Fruit fly (Drosophila melanogaster) whole organism, embryonic: ENCODE data around the gene CG4210.

Experiments used
- Adf1 ChIP-seq: fragments of 200-800 bp; sonication (Bioruptor generic); IDR thresholded peaks from 2 replicates; pipeline ENCODE4 v1.3.6; 2022; ENCODE audit warnings: missing biosample characterization, missing genetic modification characterization
- B-H2 ChIP-seq: fragments of 200-800 bp; sonication (Bioruptor generic); optimal IDR thresholded peaks from 2 replicates; lab custom pipeline; 2018; ENCODE audit warnings: missing biosample characterization, mild to moderate bottlenecking, missing genetic modification characterization
- C15 ChIP-seq: fragments of 200-800 bp; sonication (Bioruptor generic); IDR thresholded peaks from 3 replicates; pipeline ENCODE4 v1.3.6; 2022; ENCODE audit warnings: missing biosample characterization, missing genetic modification characterization
- CG10147 ChIP-seq: fragments of 200-800 bp; sonication (Bioruptor generic); optimal IDR thresholded peaks from 2 replicates; lab custom pipeline; 2019; ENCODE audit warnings: missing biosample characterization, mild to moderate bottlenecking, missing genetic modification characterization, moderate library complexity
- CG10543 ChIP-seq: fragments of 200-800 bp; sonication (Bioruptor generic); optimal IDR thresholded peaks from 3 replicates; lab custom pipeline; 2017; ENCODE audit warnings: missing biosample characterization, mild to moderate bottlenecking, missing genetic modification characterization, moderate library complexity
- CG12769 ChIP-seq: fragments of 200-800 bp; sonication (Bioruptor generic); optimal IDR thresholded peaks from 2 replicates; lab custom pipeline; 2019; ENCODE audit warnings: missing biosample characterization, mild to moderate bottlenecking, missing genetic modification characterization, moderate library complexity
- CG13894 ChIP-seq: fragments of 200-800 bp; sonication (Bioruptor generic); optimal IDR thresholded peaks from 3 replicates; lab custom pipeline; 2018; ENCODE audit warnings: missing biosample characterization, mild to moderate bottlenecking, missing genetic modification characterization, moderate library complexity
- CG15479 ChIP-seq: fragments of 200-800 bp; sonication (Bioruptor generic); optimal IDR thresholded peaks from 3 replicates; lab custom pipeline; 2019; ENCODE audit warnings: missing biosample characterization, mild to moderate bottlenecking, missing genetic modification characterization, moderate library complexity
- CG15514 ChIP-seq: fragments of 200-800 bp; sonication (Bioruptor generic); optimal IDR thresholded peaks from 3 replicates; lab custom pipeline; 2017; ENCODE audit warnings: missing biosample characterization, missing genetic modification characterization, mild to moderate bottlenecking, moderate library complexity, missing genetic modification reagents
- CG1832 ChIP-seq: fragments of 200-800 bp; sonication (Bioruptor generic); optimal IDR thresholded peaks from 2 replicates; lab custom pipeline; 2017; ENCODE audit warnings: missing biosample characterization, mild to moderate bottlenecking, missing genetic modification characterization, inconsistent platforms
- CG2199 ChIP-seq: fragments of 200-800 bp; sonication (Bioruptor generic); IDR thresholded peaks from 3 replicates; pipeline ENCODE4 v1.3.6; 2022; ENCODE audit warnings: missing biosample characterization, missing genetic modification characterization
- CG2712 ChIP-seq: fragments of 200-800 bp; optimal IDR thresholded peaks from 3 replicates; lab custom pipeline; 2019; ENCODE audit warnings: missing biosample characterization, mild to moderate bottlenecking, missing genetic modification characterization, moderate library complexity
- CG3163 ChIP-seq: fragments of 200-800 bp; sonication (Bioruptor generic); optimal IDR thresholded peaks from 3 replicates; lab custom pipeline; 2016; ENCODE audit warnings: missing biosample characterization, missing genetic modification characterization
- CG34376 ChIP-seq: fragments of 200-800 bp; sonication (Bioruptor generic); optimal IDR thresholded peaks from 2 replicates; lab custom pipeline; 2018; ENCODE audit warnings: missing biosample characterization, mild to moderate bottlenecking, missing genetic modification characterization
- CG34422 ChIP-seq: fragments of 200-800 bp; sonication (Bioruptor generic); IDR thresholded peaks from 3 replicates; pipeline ENCODE4 v1.3.6; 2022; ENCODE audit warnings: missing biosample characterization, missing genetic modification characterization
- CG6854 ChIP-seq: fragments of 200-800 bp; sonication (Bioruptor generic); optimal IDR thresholded peaks from 3 replicates; lab custom pipeline; 2017; ENCODE audit warnings: missing biosample characterization, mild to moderate bottlenecking, missing genetic modification characterization
- CG7556 ChIP-seq: fragments of 200-800 bp; sonication (Bioruptor generic); optimal IDR thresholded peaks from 2 replicates; lab custom pipeline; 2017; ENCODE audit warnings: missing biosample characterization, mild to moderate bottlenecking, missing genetic modification characterization
- CG7928 ChIP-seq: fragments of 200-800 bp; sonication (Bioruptor generic); optimal IDR thresholded peaks from 2 replicates; lab custom pipeline; 2017; ENCODE audit warnings: missing biosample characterization, mild to moderate bottlenecking, missing genetic modification characterization
- CG8924 ChIP-seq: fragments of 200-800 bp; optimal IDR thresholded peaks from 3 replicates; lab custom pipeline; 2019; ENCODE audit warnings: missing biosample characterization, mild to moderate bottlenecking, missing genetic modification characterization, moderate library complexity
- CG9797 ChIP-seq: fragments of 200-800 bp; sonication (Bioruptor generic); optimal IDR thresholded peaks from 3 replicates; lab custom pipeline; 2018; ENCODE audit warnings: missing biosample characterization, mild to moderate bottlenecking, missing genetic modification characterization
- Dp ChIP-seq: fragments of 200-800 bp; sonication (Bioruptor generic); optimal IDR thresholded peaks from 2 replicates; lab custom pipeline; 2018; ENCODE audit warnings: missing biosample characterization, mild to moderate bottlenecking, missing genetic modification characterization, moderate library complexity
- E2f2 ChIP-seq: fragments of 200-800 bp; sonication (Bioruptor generic); IDR thresholded peaks from 2 replicates; pipeline ENCODE4 v1.3.6; 2022; ENCODE audit warnings: missing biosample characterization, missing genetic modification characterization
- Ets65A ChIP-seq: fragments of 200-800 bp; sonication (Bioruptor generic); peaks from one replicate; lab custom pipeline; 2016; ENCODE audit warnings: missing biosample characterization, missing genetic modification characterization
- Hey ChIP-seq: fragments of 200-800 bp; sonication (Bioruptor generic); optimal IDR thresholded peaks from 3 replicates; lab custom pipeline; 2018; ENCODE audit warnings: missing biosample characterization, mild to moderate bottlenecking, missing genetic modification characterization
- HmgD ChIP-seq: fragments of 200-800 bp; sonication (Bioruptor generic); optimal IDR thresholded peaks from 3 replicates; lab custom pipeline; 2016; ENCODE audit warnings: missing biosample characterization, missing genetic modification characterization
- Hr51 ChIP-seq, 2 experiments: fragments of 200-800 bp; sonication (Bioruptor generic); optimal IDR thresholded peaks; 2 replicates in 1 of 2; 3 replicates in 1 of 2; lab custom pipeline; 2016 to 2018; ENCODE audit warnings: missing biosample characterization in 2 of 2, missing genetic modification characterization in 2 of 2, mild to moderate bottlenecking in 1 of 2, moderate library complexity in 1 of 2
- Kr ChIP-seq: fragments of 200-800 bp; sonication (Bioruptor generic); optimal IDR thresholded peaks from 2 replicates; lab custom pipeline; 2017; ENCODE audit warnings: missing biosample characterization, mild to moderate bottlenecking, missing genetic modification characterization
- Max ChIP-seq: fragments of 200-800 bp; sonication (Bioruptor generic); optimal IDR thresholded peaks from 2 replicates; lab custom pipeline; 2016; ENCODE audit warnings: missing biosample characterization, mild to moderate bottlenecking, missing genetic modification characterization
- abd-A ChIP-seq: fragments of 200-800 bp; sonication (Bioruptor generic); optimal IDR thresholded peaks from 3 replicates; lab custom pipeline; 2019; ENCODE audit warnings: missing biosample characterization, mild to moderate bottlenecking, missing genetic modification characterization, moderate library complexity
- ac ChIP-seq: fragments of 200-800 bp; sonication (Bioruptor generic); optimal IDR thresholded peaks from 3 replicates; lab custom pipeline; 2017; ENCODE audit warnings: missing biosample characterization, mild to moderate bottlenecking, missing genetic modification characterization
- amos ChIP-seq: fragments of 200-800 bp; sonication (Bioruptor generic); IDR thresholded peaks from 2 replicates; pipeline ENCODE4 v1.3.6; 2022; ENCODE audit warnings: missing biosample characterization, missing genetic modification characterization; ENCODE audit not compliant: partially characterized antibody
- bbx ChIP-seq: fragments of 200-800 bp; sonication (Bioruptor generic); IDR thresholded peaks from 2 replicates; pipeline ENCODE4 v1.3.6; 2022; ENCODE audit warnings: missing biosample characterization, missing genetic modification characterization; ENCODE audit not compliant: partially characterized antibody
- cg ChIP-seq: fragments of 200-800 bp; sonication (Bioruptor generic); optimal IDR thresholded peaks from 3 replicates; lab custom pipeline; 2019; ENCODE audit warnings: missing biosample characterization, mild to moderate bottlenecking, missing genetic modification characterization, moderate library complexity
- chn ChIP-seq: fragments of 200-800 bp; sonication (Bioruptor generic); optimal IDR thresholded peaks from 2 replicates; lab custom pipeline; 2016; ENCODE audit warnings: missing biosample characterization, missing genetic modification characterization
- cwo ChIP-seq: fragments of 200-800 bp; sonication (Bioruptor generic); optimal IDR thresholded peaks from 3 replicates; lab custom pipeline; 2017; ENCODE audit warnings: missing biosample characterization, missing genetic modification characterization, mild to moderate bottlenecking, moderate library complexity, missing genetic modification reagents
- dimm ChIP-seq: fragments of 200-800 bp; sonication (Bioruptor generic); IDR thresholded peaks from 2 replicates; pipeline ENCODE4 v1.3.6; 2022; ENCODE audit warnings: missing biosample characterization, missing genetic modification characterization
- dm ChIP-seq: fragments of 200-800 bp; sonication (Bioruptor generic); optimal IDR thresholded peaks from 3 replicates; lab custom pipeline; 2016; ENCODE audit warnings: missing biosample characterization, missing genetic modification characterization
- eve ChIP-seq, 2 experiments: fragments of >200 bp; optimal IDR thresholded peaks; 2 replicates each; lab custom pipeline; 2017; ENCODE audit warnings: missing biosample characterization in 2 of 2, missing genetic modification characterization in 2 of 2
- fd64A ChIP-seq: fragments of 200-800 bp; sonication (Bioruptor generic); optimal IDR thresholded peaks from 3 replicates; lab custom pipeline; 2018; ENCODE audit warnings: missing biosample characterization, mild to moderate bottlenecking, missing genetic modification characterization
- gcm ChIP-seq: fragments of 200-800 bp; sonication (Bioruptor generic); optimal IDR thresholded peaks from 2 replicates; lab custom pipeline; 2019; ENCODE audit warnings: missing biosample characterization, mild to moderate bottlenecking, missing genetic modification characterization, moderate library complexity
- lbe ChIP-seq: fragments of 200-800 bp; sonication (Bioruptor generic); optimal IDR thresholded peaks from 2 replicates; lab custom pipeline; 2016; ENCODE audit warnings: missing biosample characterization, mild to moderate bottlenecking, missing genetic modification characterization
- nmo ChIP-seq: fragments of 200-800 bp; sonication (Bioruptor generic); optimal IDR thresholded peaks from 2 replicates; lab custom pipeline; 2018; ENCODE audit warnings: missing biosample characterization, mild to moderate bottlenecking, missing genetic modification characterization, moderate library complexity
- rib ChIP-seq: fragments of 200-800 bp; sonication (Bioruptor generic); IDR thresholded peaks from 2 replicates; pipeline ENCODE4 v1.3.6; 2022; ENCODE audit warnings: missing biosample characterization, missing genetic modification characterization
- sens ChIP-seq: fragments of 200-800 bp; sonication (Bioruptor generic); peaks from one replicate; lab custom pipeline; 2016; ENCODE audit warnings: missing biosample characterization, missing genetic modification characterization
- seq ChIP-seq: fragments of 200-800 bp; sonication (Bioruptor generic); IDR thresholded peaks from 2 replicates; pipeline ENCODE4 v1.3.6; 2022; ENCODE audit warnings: missing biosample characterization, missing genetic modification characterization
- sna ChIP-seq: fragments of 200-800 bp; sonication (Bioruptor generic); IDR thresholded peaks from 2 replicates; pipeline ENCODE4 v1.3.6; 2022; ENCODE audit warnings: missing biosample characterization, missing genetic modification characterization; ENCODE audit not compliant: partially characterized antibody
- tll ChIP-seq, 2 experiments: fragments of 200-800 bp in 1 of 2; fragments of >200 bp in 1 of 2; sonication (Bioruptor generic) in 1 of 2; optimal IDR thresholded peaks; 2 replicates each; lab custom pipeline; 2017 to 2019; ENCODE audit warnings: missing biosample characterization in 2 of 2, missing genetic modification characterization in 2 of 2, mild to moderate bottlenecking in 1 of 2, moderate library complexity in 1 of 2
- twi ChIP-seq: fragments of 200-800 bp; optimal IDR thresholded peaks from 2 replicates; lab custom pipeline; 2019; ENCODE audit warnings: missing biosample characterization, mild to moderate bottlenecking, missing genetic modification characterization, moderate library complexity
- vvl ChIP-seq: fragments of 200-800 bp; sonication (Bioruptor generic); IDR thresholded peaks from 2 replicates; pipeline ENCODE4 v1.3.6; 2022; ENCODE audit warnings: missing biosample characterization, missing genetic modification characterization
- wek ChIP-seq: fragments of 200-800 bp; sonication (Bioruptor generic); optimal IDR thresholded peaks from 3 replicates; lab custom pipeline; 2018; ENCODE audit warnings: missing biosample characterization, mild to moderate bottlenecking, missing genetic modification characterization, moderate library complexity

CG4210 gene

DNA sequence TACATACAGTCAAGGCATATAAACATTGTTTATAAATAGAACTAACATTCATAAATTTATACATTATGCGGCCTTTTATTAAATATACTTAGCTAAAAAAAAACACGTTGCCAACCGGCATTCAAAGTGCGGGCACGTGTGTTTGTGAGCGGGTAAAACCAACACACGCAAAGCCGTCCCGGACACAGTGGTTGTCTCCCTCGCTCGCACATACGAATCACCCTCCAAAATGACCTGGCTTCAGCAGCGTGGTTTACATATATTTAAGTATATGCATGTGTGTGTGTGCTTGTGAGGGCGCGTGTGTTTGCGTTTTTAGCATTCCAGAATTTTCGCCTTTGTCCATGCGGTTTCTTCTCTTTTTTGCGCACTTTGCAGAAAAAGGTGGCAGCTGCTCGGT is 29.7 kb downstream of the CG4210 start (continued):
- TF ChIP-seq fd64A (GFP tag; lab: Kevin White, UChicago): no peak
- no peak for TF ChIP-seq CG7928 (GFP tag; lab: Kevin White, UChicago)
- peak; percentile 10 for TF ChIP-seq CG13894 (tag; lab: Kevin White, UChicago)
- peak; percentile 36; the same call in 1 of the 2 replicates for TF ChIP-seq amos
- TF ChIP-seq twi (tag; lab: Kevin White, UChicago): peak; percentile 40
- TF ChIP-seq CG9797 (GFP tag; lab: Kevin White, UChicago): no peak
- TF ChIP-seq nmo (GFP tag; lab: Kevin White, UChicago): peak; percentile 15
- TF ChIP-seq dm: peak; percentile 94
- 0 out of 2 replicates have a peak, but pooled peaks have one; percentile 35 for TF ChIP-seq vvl
- TF ChIP-seq Adf1 (GFP tag; lab: Robert Waterston, UW): peak; percentile 43; the same call in 1 of the 2 replicates
- no peak for TF ChIP-seq CG6854
- TF ChIP-seq dimm (GFP tag; lab: Robert Waterston, UW): no peak
- TF ChIP-seq chn: no peak
- no peak for TF ChIP-seq ac
- peak; percentile 81 for TF ChIP-seq Ets65A (GFP tag; lab: Kevin White, UChicago)
- peak; percentile 70 for TF ChIP-seq CG10543 (GFP tag; lab: Kevin White, UChicago)
- TF ChIP-seq cg (GFP tag; lab: Kevin White, UChicago): peak; percentile 98
- TF ChIP-seq B-H2 (GFP tag; lab: Kevin White, UChicago): peak; percentile 49
- peak; percentile 30 for TF ChIP-seq Kr (GFP tag; lab: Kevin White, UChicago)
- peak in 1 of 2 experiments; percentile 16 for TF ChIP-seq tll (GFP tag; optimal IDR thresholded peaks at IDR 0.05; lab: Kevin White, UChicago)
- TF ChIP-seq Hey (tag; lab: Kevin White, UChicago): peak; percentile 64
- TF ChIP-seq CG34376 (GFP tag; lab: Kevin White, UChicago): no peak
- 0 out of 3 replicates have a peak, but pooled peaks have one; percentile 37 for TF ChIP-seq CG2199 (GFP tag; lab: Robert Waterston, UW)
- TF ChIP-seq sna: no peak
- peak; percentile 13 for TF ChIP-seq CG8924
- 0 out of 2 replicates have a peak, but pooled peaks have one; percentile 20 for TF ChIP-seq E2f2 (GFP tag; lab: Robert Waterston, UW)
- TF ChIP-seq CG12769 (tag; lab: Kevin White, UChicago): peak; percentile 41
- TF ChIP-seq CG3163 (GFP tag; lab: Kevin White, UChicago): no peak
- TF ChIP-seq gcm (GFP tag; lab: Kevin White, UChicago): peak; percentile 85
- TF ChIP-seq seq (GFP tag; lab: Robert Waterston, UW): no peak
- TF ChIP-seq CG2712 (tag; lab: Kevin White, UChicago): no peak
- peak; percentile 42 for TF ChIP-seq sens (GFP tag; lab: Kevin White, UChicago)
- TF ChIP-seq CG15514 (GFP tag; lab: Kevin White, UChicago): peak; percentile 9
- no peak for TF ChIP-seq wek (GFP tag; lab: Kevin White, UChicago)
- peak; percentile 17; the same call in 1 of the 2 replicates for TF ChIP-seq bbx (GFP tag; lab: Robert Waterston, UW)
- peak; percentile 82 for TF ChIP-seq CG15479
- TF ChIP-seq C15 (GFP tag; lab: Robert Waterston, UW): no peak
- peak; percentile 6 for TF ChIP-seq Dp (GFP tag; lab: Kevin White, UChicago)
- peak; percentile 83 for TF ChIP-seq Max (GFP tag; lab: Kevin White, UChicago)
- peak; percentile 93 for TF ChIP-seq CG34422 (GFP tag; lab: Robert Waterston, UW)
- peak; percentile 78 for TF ChIP-seq rib (GFP tag; lab: Robert Waterston, UW)
- TF ChIP-seq Hr51 (GFP tag; optimal IDR thresholded peaks at IDR 0.05; lab: Kevin White, UChicago): no peak
- peak; percentile 75 for TF ChIP-seq CG1832 (GFP tag; lab: Kevin White, UChicago)
- TF ChIP-seq CG7556 (GFP tag; lab: Kevin White, UChicago): no peak
- TF ChIP-seq HmgD (GFP tag; lab: Kevin White, UChicago): no peak
- no peak for TF ChIP-seq CG10147 (GFP tag; lab: Kevin White, UChicago)
- TF ChIP-seq cwo (GFP tag; lab: Kevin White, UChicago): peak; percentile 81
- TF ChIP-seq abd-A (tag; lab: Kevin White, UChicago): peak; percentile 68
- no peak for TF ChIP-seq eve (GFP tag; optimal IDR thresholded peaks at IDR 0.05; lab: Kevin White, UChicago)
- peak; percentile 30 for TF ChIP-seq lbe (GFP tag; lab: Kevin White, UChicago)
